Worm (Caenorhabditis elegans): ENCODE data around the gene apl-1.

apl-1 gene

DNA sequence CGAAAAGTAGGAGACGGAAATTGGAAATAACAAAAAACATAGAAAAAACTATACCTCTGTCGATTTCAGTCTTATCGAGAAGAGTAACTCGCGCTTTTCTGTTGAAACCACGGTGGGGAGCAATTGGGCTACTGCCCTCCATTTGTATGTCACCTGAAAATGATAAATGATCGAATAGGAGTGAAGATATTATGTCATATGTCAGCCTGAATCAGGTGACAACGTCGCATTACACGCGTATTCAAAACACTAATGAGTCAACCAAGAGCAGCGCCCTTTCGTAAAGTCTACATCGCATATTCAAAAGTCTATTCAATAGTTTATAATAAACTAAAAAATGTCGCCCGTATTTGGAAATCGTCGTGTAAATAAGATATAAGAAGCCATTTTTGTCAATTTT, 36.3 kb upstream of the apl-1 start:
- TF ChIP-seq ztf-26 (tag; optimal IDR thresholded peaks at IDR 0.05) (no peak), D2030.7 (GFP tag; IDR thresholded peaks at IDR 0.05) (no peak), Y79H2A.3 (GFP tag; conservative IDR thresholded peaks at IDR 0.05) (no peak), tlf-1 (GFP tag; optimal IDR thresholded peaks at IDR 0.05) (no peak), cebp-2 (GFP tag; IDR thresholded peaks at IDR 0.05) (no peak), egl-18 (GFP tag; IDR thresholded peaks at IDR 0.05) (no peak), hsf-1 (GFP tag; IDR thresholded peaks at IDR 0.05) (no peak), dpff-1 (tag; optimal IDR thresholded peaks at IDR 0.05) (no peak)

DNA sequence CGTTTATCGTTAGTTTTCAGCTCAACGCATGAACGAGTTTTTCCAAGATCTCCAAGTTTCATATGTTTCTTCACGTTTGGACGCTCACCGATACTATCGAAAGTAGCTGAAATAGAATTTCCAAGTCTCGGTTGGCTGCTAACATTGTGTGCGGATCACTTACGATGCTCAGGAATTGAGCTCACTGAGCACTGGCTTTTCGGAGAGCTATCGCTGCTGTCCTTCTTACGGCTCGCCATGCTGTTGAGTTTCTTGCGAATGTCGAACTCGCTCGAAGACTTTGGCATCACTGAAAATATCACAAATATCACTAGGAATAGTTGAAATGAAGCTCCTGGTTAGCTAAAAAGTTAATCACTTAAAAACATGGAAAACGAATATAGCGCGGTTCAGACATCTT, 35.2 kb upstream of the apl-1 start:
- TF ChIP-seq lsl-1 (GFP tag; optimal IDR thresholded peaks at IDR 0.05) (no peak), bed-1 (GFP tag; IDR thresholded peaks at IDR 0.05) (no peak), pbrm-1 (GFP tag; IDR thresholded peaks at IDR 0.05) (no peak), nhr-80 (tag; optimal IDR thresholded peaks at IDR 0.05) (no peak), sptf-2 (GFP tag; optimal IDR thresholded peaks at IDR 0.05) (no peak), let-607 (tag; optimal IDR thresholded peaks at IDR 0.05) (no peak), hmg-20 (GFP tag; IDR thresholded peaks at IDR 0.05) (no peak), ama-1 (optimal IDR thresholded peaks at IDR 0.05) (no peak), ama-1 (GFP tag; optimal IDR thresholded peaks at IDR 0.05) (no peak), madf-3 (GFP tag; IDR thresholded peaks at IDR 0.05) (no peak), B0035.1 (tag; optimal IDR thresholded peaks at IDR 0.05) (no peak), tbx-9 (tag; optimal IDR thresholded peaks at IDR 0.05; ENCODE audit: borderline replicate concordance) (no peak), aptf-3 (GFP tag; IDR thresholded peaks at IDR 0.05) (no peak), chd-7 (tag; optimal IDR thresholded peaks at IDR 0.05) (no peak), somi-1 (GFP tag; optimal IDR thresholded peaks at IDR 0.05) (no peak), F39B2.1 (GFP tag; IDR thresholded peaks at IDR 0.05) (no peak), tlf-1 (GFP tag; optimal IDR thresholded peaks at IDR 0.05) (no peak)

ce11 chrX:5151403-5151802, 34.7 kb upstream of the apl-1 start:
- TF ChIP-seq K12H6.12 (tag; optimal IDR thresholded peaks at IDR 0.05): no peak

ce11 chrX:5150389-5150788, 33.7 kb upstream of the apl-1 start, which contains the start of gene dpy-8:
Gene dpy-8, minus strand, starts transcription at chrX:5150476.
- no peak for TF ChIP-seq hsf-1 (GFP tag; IDR thresholded peaks at IDR 0.05)
- no peak for TF ChIP-seq F33H1.4 (GFP tag; IDR thresholded peaks at IDR 0.05)
- no peak for TF ChIP-seq sdz-38 (tag; optimal IDR thresholded peaks at IDR 0.05)
- no peak for TF ChIP-seq lsl-1 (GFP tag; optimal IDR thresholded peaks at IDR 0.05)
- no peak for TF ChIP-seq snpc-1.1 (tag; optimal IDR thresholded peaks at IDR 0.05; ENCODE audit: insufficient read depth)
- TF ChIP-seq hmg-20 (GFP tag; IDR thresholded peaks at IDR 0.05): no peak
- no peak for TF ChIP-seq cebp-1 (GFP tag; IDR thresholded peaks at IDR 0.05)
- no peak for TF ChIP-seq cebp-1 (tag; optimal IDR thresholded peaks at IDR 0.05)
- TF ChIP-seq sea-2 (GFP tag; IDR thresholded peaks at IDR 0.05): no peak
- no peak for TF ChIP-seq Y95B8A.8 (GFP tag; IDR thresholded peaks at IDR 0.05)
- no peak for TF ChIP-seq ztf-18 (tag; optimal IDR thresholded peaks at IDR 0.05)
- TF ChIP-seq tbp1 (GFP tag; optimal IDR thresholded peaks at IDR 0.05): no peak
- no peak for TF ChIP-seq nfya-2 (GFP tag; IDR thresholded peaks at IDR 0.05)
- TF ChIP-seq lin-40 (tag; optimal IDR thresholded peaks at IDR 0.05): no peak
- no peak for TF ChIP-seq madf-3 (GFP tag; IDR thresholded peaks at IDR 0.05)
- no peak for TF ChIP-seq zfh-2 (GFP tag; conservative IDR thresholded peaks at IDR 0.05)

All from whole organism, young adult.